Fruit fly (Drosophila melanogaster) whole organism, wandering third instar larva: ENCODE data around the gene sbr.

ENCODE experiments used
- CrebA ChIP-seq: fragments of 200-800 bp; sonication (Bioruptor generic); optimal IDR thresholded peaks from 2 replicates; lab custom pipeline; 2016; ENCODE audit warnings: missing biosample characterization, mild to moderate bottlenecking, missing genetic modification characterization, borderline replicate concordance
- Sp1 ChIP-seq: fragments of 200-800 bp; sonication (Bioruptor generic); optimal IDR thresholded peaks from 3 replicates; lab custom pipeline; 2019; ENCODE audit warnings: missing biosample characterization, mild to moderate bottlenecking, missing genetic modification characterization, moderate library complexity

sbr gene

DNA sequence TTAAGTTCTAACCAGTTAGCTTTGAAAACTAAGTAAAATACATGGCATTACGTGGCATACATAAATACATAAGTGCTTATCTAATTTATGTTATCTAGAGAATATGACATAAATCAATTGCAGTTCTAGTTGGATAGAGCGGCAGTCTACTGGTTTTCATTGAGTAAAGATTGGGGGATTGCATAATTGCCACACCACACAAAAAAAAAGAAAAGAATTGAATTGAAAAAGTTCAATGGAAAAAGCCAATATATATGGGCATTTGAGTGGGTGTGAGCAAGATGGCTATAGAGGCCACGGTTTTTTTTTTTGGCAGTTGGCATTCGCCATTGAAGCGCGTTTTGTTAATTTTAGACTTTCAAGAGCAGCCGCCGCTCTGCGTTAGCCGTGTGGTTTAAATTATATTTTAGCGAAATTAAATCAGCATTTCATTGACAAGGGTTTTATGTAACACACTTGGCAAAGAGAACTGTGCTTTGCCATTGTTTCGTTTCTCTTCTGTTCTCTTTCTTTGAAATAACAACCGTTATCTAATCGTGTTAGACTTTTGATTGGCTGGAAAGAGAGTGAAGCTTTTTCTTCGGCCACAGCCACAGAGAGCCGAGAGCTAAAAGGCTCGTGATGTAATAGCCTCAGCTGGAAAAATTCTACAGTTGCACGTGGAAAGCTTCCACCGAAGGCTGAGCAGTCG, 63.4 kb downstream of the sbr start:
- TF ChIP-seq CrebA (GFP tag; lab: Kevin White, UChicago): peak; percentile 48
- no peak for TF ChIP-seq Sp1 (GFP tag; lab: Kevin White, UChicago)
